Fruit fly (Drosophila melanogaster): ENCODE measurements around the gene CG42823.

- TF ChIP-seq Eip93F (GFP tag; optimal IDR thresholded peaks at IDR 0.05) (no peak), CG11902 (GFP tag; optimal IDR thresholded peaks at IDR 0.05) (no peak), CG10669 (GFP tag; optimal IDR thresholded peaks at IDR 0.05) (no peak), Lpt (GFP tag; optimal IDR thresholded peaks at IDR 0.05) (no peak), dsx (GFP tag; optimal IDR thresholded peaks at IDR 0.05; ENCODE audit: poor library complexity, severe bottlenecking) (no peak)
Measured at dm6 chr3R:17410808-17411207, 5.9 kb upstream of the CG42823 start, which contains the start of gene CG5863.

All from whole organism, prepupa.